Fruit fly (Drosophila melanogaster) whole organism, larva: Measurements from ENCODE around the gene CG11699.

Source experiments
- noc ChIP-seq: fragments of 200-800 bp; sonication (Bioruptor generic); optimal IDR thresholded peaks from 3 replicates; lab custom pipeline; 2019; ENCODE audit warnings: missing biosample characterization, mild to moderate bottlenecking, missing genetic modification characterization, moderate library complexity

CG11699 gene

DNA sequence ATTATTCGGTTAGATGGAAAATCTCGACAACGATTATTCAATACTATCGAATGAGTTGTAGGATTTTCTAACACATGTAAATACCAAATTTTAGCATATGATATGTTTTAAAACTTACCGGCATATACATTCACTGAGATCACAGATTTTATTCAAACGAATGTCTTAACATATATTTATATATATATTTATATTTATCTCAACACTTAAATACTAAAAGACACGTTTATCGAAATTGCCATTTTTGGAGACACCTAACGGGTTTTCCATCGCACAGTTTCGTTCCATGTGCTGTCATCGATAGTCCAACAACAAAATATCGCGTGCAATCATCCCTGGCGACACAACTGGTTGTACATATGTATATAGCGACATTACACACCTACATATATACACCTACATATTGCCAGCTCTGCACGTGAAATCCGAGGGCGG lies 41.2 kb downstream of the CG11699 start, which contains the start of the genes CG2247 and CG1703:
TSS of gene CG2247 (minus strand) at position 8 of the 435 bp plus-strand sequence.
TSS of gene CG1703 (plus strand) at position 283 of the 435 bp plus-strand sequence.
- TF ChIP-seq noc, result peak; percentile 12

DNA sequence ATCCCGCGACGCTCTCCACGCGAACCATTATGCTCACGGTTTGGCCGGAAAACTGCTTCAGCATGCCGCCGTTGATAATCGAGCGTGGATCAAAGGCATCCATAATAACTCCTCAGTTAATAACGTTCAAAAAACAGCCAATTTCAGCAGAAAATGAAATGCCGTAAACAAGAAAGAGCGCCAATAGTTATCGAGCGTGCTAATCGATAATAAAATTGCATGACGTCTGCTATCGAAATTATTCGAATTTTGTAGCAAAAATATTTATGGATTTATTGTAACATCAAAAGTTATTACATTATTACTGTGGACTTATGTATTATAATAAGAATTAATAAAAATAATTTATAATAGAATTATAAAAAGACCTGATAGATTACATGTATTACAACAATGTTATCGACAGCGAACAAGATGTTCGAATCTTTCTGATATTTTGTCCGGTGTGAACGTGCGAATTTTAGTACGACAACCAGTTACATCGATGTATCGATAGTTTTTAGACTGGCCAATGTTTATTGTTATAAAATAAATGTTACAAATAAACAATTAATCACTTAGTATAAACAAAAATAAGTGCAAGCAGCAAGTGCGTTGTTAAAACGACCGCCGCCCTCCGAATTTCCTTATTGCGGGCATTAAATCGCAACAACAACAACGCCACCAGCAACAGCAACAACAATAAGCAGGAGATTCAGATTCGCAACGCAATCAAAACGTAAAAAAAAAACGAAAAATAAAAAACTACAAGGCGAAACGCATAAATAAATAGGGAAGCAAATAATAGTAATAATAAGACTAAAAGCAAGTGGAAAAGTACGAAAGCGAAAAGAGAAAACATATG lies 45.5 kb downstream of the CG11699 start, which contains the start of the genes RPA3 and Met:
TSS of gene RPA3 (minus strand) at position 189 of the 844 bp plus-strand sequence.
TSS of gene Met (plus strand) at position 473 of the 844 bp plus-strand sequence.
- TF ChIP-seq noc, result no peak

DNA sequence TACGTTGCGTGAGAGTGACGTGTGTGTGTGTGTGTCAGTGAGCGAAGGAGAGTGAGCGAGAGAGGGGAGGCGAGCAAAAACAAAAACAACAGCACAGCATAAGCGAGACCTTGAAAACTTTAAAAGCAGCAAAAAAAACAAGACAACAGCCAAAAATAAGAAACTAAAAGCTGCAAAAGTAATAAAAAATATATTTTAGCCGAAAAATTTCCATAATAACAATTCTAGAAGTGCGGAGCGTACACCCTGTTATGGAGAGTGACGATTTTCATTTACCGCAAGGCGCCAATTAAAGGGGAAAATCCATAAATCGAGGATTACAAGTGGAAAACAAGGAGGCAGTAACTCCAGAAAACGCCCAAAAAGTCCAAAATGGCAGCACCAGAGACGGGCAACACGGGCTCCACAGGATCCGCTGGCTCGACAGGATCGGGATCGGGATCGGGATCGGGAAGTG lies 46.1 kb downstream of the CG11699 start:
- TF ChIP-seq noc, result no peak

DNA sequence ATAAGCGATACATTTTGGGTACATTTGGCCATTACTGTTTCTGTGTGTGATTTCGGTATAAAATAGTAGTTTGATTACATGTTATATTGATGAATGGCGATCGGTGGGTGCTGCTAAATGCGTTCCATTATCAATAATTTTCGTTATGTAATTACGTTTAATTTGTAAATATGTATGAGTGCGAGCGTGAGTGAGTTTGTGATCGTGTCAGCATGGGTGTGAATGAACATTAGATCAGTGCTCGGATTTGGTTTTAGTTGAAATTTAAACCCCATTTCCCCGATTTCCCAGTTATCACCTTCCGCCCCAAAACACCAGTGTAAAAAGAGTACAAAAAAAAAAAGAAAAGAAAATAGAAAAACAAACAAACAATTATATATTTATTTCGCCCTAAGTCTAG lies 49.2 kb downstream of the CG11699 start:
- no peak for TF ChIP-seq noc

DNA sequence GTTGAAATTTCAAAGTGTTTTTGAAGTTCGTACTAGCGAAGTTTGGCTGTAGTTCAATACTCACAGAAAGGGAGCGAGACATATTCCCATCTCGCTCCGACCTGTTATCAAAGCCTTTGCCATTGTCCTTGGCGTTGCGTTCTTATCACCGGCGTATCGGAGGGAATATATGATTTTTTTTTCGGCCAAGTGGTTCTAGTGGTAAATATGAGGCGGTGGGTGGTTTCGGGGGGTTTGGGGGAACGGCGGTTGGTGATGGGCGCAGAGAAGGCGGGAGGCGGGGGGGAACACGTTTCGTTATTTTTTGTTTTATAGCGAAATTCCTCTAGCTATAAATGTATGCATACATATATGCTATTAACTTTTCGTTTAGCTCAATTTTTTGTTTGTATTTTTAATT lies 50.1 kb downstream of the CG11699 start:
- no peak for TF ChIP-seq noc
